Fruit fly (Drosophila melanogaster): Measurements from ENCODE around the gene CG8907.
A peak's percentile ranks its signal among the peaks of the same experiment; 100 is the strongest.
"Not testable (repeated sequence)": the region's sequence is repeated elsewhere in the genome, so short reads cannot be mapped to it uniquely, and the experiment has no call there.

CG8907 gene

dm6 chr3R:16992716-16993115 is 15.4 kb upstream of the CG8907 start, which contains the start of gene CG31274:
CG31274 (plus strand) TSS chr3R:16993016.
- not testable (repeated sequence) for TF ChIP-seq usp, CG9705, h (GFP tag; optimal IDR thresholded peaks at IDR 0.05)

DNA sequence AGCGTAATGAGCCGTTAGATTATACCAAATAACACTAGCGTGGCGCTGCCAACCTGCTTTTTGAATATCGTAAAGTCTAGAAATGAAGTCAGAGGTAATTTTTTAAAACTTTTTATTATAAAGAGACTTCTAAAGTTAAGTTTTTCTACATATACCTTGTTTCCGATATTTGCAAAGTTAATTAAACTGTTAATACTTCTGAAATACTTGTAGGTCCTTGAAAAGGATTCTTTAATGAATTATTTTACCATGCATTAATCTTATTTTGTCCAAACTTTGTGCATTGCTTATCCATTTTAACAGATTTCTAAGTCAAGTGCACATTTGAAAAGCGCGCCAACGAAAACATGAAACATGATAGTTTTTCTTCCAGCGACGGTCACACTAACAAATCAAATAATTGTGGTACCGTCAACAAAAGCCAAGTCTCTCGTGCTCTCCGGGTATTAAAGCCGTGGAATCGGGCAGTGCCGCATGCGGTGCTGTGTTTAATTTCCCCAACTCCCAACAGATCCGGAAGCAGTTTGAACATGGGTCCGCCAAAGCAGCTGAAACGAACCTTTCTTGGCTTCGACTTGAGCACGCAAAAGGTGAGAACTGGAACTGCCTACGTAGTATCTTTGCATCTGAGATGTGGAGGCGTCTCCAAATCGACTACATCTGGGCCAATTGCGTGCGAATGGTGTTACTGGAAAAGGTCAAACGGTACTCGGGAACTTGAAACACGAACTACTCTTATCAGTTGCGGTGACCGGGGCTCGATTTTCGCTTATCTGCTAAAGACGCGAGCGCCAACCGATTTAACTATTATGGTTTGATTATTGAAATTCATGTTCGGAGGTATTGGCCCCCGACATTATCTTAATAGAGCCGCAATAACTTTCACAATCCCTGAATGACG is 11.8 kb upstream of the CG8907 start, which contains the start of the genes EMC2A and CG3534:
TSS of gene EMC2A (minus strand) at position 13 of the 901 bp plus-strand sequence.
TSS of gene CG3534 (plus strand) at position 388 of the 901 bp plus-strand sequence.
- TF ChIP-seq rgr (GFP tag; optimal IDR thresholded peaks at IDR 0.05), result no peak
- peak; percentile 52 for TF ChIP-seq HLH106 (tag; optimal IDR thresholded peaks at IDR 0.05)
- peak; percentile 46 for TF ChIP-seq fru (GFP tag; optimal IDR thresholded peaks at IDR 0.05)
- TF ChIP-seq CG32264 (GFP tag; optimal IDR thresholded peaks at IDR 0.05), result peak; percentile 20
- peak; percentile 39 for TF ChIP-seq woc (GFP tag; optimal IDR thresholded peaks at IDR 0.05)
- TF ChIP-seq CG9705 (GFP tag; optimal IDR thresholded peaks at IDR 0.05), result peak; percentile 14
- no peak for TF ChIP-seq usp (GFP tag; optimal IDR thresholded peaks at IDR 0.05)
- no peak for TF ChIP-seq dl (GFP tag; optimal IDR thresholded peaks at IDR 0.05; ENCODE audit: insufficient read depth in 1 of 2, partially characterized antibody in 2 of 2)
- TF ChIP-seq Sp1 (GFP tag; optimal IDR thresholded peaks at IDR 0.05), result peak; percentile 49
- peak; percentile 41 for TF ChIP-seq h (GFP tag; optimal IDR thresholded peaks at IDR 0.05)
- TF ChIP-seq foxo (GFP tag; optimal IDR thresholded peaks at IDR 0.05), result peak in 1 of 2 experiments; percentile 59

DNA sequence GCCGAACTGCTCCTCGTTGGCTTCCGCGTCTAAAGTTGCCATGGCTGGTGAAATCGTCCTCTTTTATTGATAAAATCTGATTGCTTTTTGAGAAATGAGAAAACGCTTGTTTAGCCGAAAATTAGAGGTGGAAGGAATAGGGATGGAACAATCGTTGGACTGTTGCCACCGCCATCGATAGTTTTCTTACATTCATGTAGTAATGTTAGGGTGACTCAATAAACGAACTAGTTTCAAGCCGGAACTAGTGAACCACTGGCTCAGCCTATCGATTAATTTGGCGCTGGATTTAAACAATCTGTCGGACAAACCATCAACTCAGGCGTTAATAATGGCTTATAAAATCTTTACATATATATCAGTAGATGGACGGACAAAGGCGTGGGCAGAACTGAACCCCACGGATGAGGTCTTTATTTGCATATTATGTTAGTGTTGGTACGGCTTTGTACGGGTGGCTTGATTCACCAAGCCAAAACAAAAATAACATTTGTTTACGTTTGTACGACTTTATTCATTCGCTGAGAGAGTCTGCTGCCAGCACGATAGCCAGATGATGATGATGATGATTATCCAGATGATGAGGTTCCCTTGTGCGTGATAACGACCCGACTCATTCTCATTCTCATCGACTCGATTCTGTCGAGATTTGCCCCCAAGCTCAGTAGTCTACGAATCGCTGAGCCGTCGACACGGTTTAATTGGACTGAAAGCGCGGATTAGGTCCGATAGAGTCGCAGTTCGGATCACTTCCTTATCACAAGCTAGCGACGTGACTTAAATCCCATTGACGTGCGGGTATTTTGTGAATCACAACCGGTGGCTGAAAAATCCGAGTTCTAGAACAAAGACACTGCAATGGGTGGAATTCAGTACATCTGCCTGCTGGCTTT is 5.6 kb upstream of the CG8907 start, which contains the start of the genes Sf3a1 and Irc:
TSS of gene Sf3a1 (minus strand) at position 138 of the 893 bp plus-strand sequence.
TSS of gene Irc (plus strand) at position 658 of the 893 bp plus-strand sequence.
- TF ChIP-seq Hnf4 (GFP tag; optimal IDR thresholded peaks at IDR 0.05), result peak; percentile 50
- peak; percentile 4 for TF ChIP-seq rgr (GFP tag; optimal IDR thresholded peaks at IDR 0.05)
- peak; percentile 13 for TF ChIP-seq ey (GFP tag; optimal IDR thresholded peaks at IDR 0.05)
- no peak for TF ChIP-seq GATAd (GFP tag; optimal IDR thresholded peaks at IDR 0.05)
- TF ChIP-seq Hr83 (GFP tag; optimal IDR thresholded peaks at IDR 0.05; ENCODE audit: poor library complexity, severe bottlenecking), result peak; percentile 60
- TF ChIP-seq fru (GFP tag; optimal IDR thresholded peaks at IDR 0.05), result peak; percentile 95
- peak; percentile 37 for TF ChIP-seq Jra (GFP tag; optimal IDR thresholded peaks at IDR 0.05)
- TF ChIP-seq Rel (GFP tag; optimal IDR thresholded peaks at IDR 0.05), result no peak
- peak; percentile 96 for TF ChIP-seq Rel (tag; optimal IDR thresholded peaks at IDR 0.05)
- TF ChIP-seq Mio (GFP tag; optimal IDR thresholded peaks at IDR 0.05), result no peak

- no peak for TF ChIP-seq Rel (GFP tag; optimal IDR thresholded peaks at IDR 0.05)
- TF ChIP-seq Rel (tag; optimal IDR thresholded peaks at IDR 0.05), result peak; percentile 90
- no peak for TF ChIP-seq lola (GFP tag; optimal IDR thresholded peaks at IDR 0.05)
Observed at dm6 chr3R:17003468-17003867, 4.6 kb upstream of the CG8907 start.

dm6 chr3R:17007336-17007735 is 733 bp upstream of the CG8907 start:
- TF ChIP-seq sage (GFP tag; optimal IDR thresholded peaks at IDR 0.05) (no peak), HLH106 (tag; optimal IDR thresholded peaks at IDR 0.05) (no peak), Mio (GFP tag; optimal IDR thresholded peaks at IDR 0.05) (no peak), dl (GFP tag; optimal IDR thresholded peaks at IDR 0.05; ENCODE audit: insufficient read depth in 1 of 2, partially characterized antibody in 2 of 2) (no peak), Myc (optimal IDR thresholded peaks at IDR 0.05) (no peak), lola (GFP tag; optimal IDR thresholded peaks at IDR 0.05) (no peak), CrebA (GFP tag; optimal IDR thresholded peaks at IDR 0.05; ENCODE audit: borderline replicate concordance) (no peak), woc (GFP tag; optimal IDR thresholded peaks at IDR 0.05) (no peak), OdsH (GFP tag; optimal IDR thresholded peaks at IDR 0.05) (no peak), psq (GFP tag; optimal IDR thresholded peaks at IDR 0.05) (no peak), Abd-B (GFP tag; optimal IDR thresholded peaks at IDR 0.05) (no peak), Sp1 (GFP tag; optimal IDR thresholded peaks at IDR 0.05) (no peak), sv (GFP tag; optimal IDR thresholded peaks at IDR 0.05) (no peak), dmrt93B (GFP tag; optimal IDR thresholded peaks at IDR 0.05) (no peak), N (GFP tag; optimal IDR thresholded peaks at IDR 0.05) (no peak)
